Fruit fly (Drosophila melanogaster) whole organism, wandering third instar larva: ENCODE data around the gene Hipk.

ENCODE experiments used
- Abd-B ChIP-seq: fragments of >200 bp; optimal IDR thresholded peaks from 2 replicates; lab custom pipeline; 2017; ENCODE audit warnings: missing biosample characterization, missing genetic modification characterization
- CG32264 ChIP-seq: fragments of 200-800 bp; sonication (Bioruptor generic); optimal IDR thresholded peaks from 2 replicates; lab custom pipeline; 2016; ENCODE audit warnings: missing biosample characterization, missing genetic modification characterization
- CG9705 ChIP-seq: fragments of 200-800 bp; sonication (Bioruptor generic); optimal IDR thresholded peaks from 2 replicates; lab custom pipeline; 2018; ENCODE audit warnings: missing biosample characterization, mild to moderate bottlenecking, missing genetic modification characterization
- CrebA ChIP-seq: fragments of 200-800 bp; sonication (Bioruptor generic); optimal IDR thresholded peaks from 2 replicates; lab custom pipeline; 2016; ENCODE audit warnings: missing biosample characterization, mild to moderate bottlenecking, missing genetic modification characterization, borderline replicate concordance
- Dfd ChIP-seq: fragments of >200 bp; optimal IDR thresholded peaks from 2 replicates; lab custom pipeline; 2017; ENCODE audit warnings: missing biosample characterization, missing genetic modification characterization
- Dif ChIP-seq: fragments of 200-275, 200-300 bp; sonication (Bioruptor generic); optimal IDR thresholded peaks from 2 replicates; lab custom pipeline; 2018; ENCODE audit warnings: missing biosample characterization, missing genetic modification characterization; ENCODE audit not compliant: partially characterized antibody
- GATAd ChIP-seq: sonication (Bioruptor generic); optimal IDR thresholded peaks from 2 replicates; lab custom pipeline; 2016; ENCODE audit warnings: missing biosample characterization, missing genetic modification characterization
- HLH106 ChIP-seq: fragments of 200-800 bp; optimal IDR thresholded peaks from 3 replicates; lab custom pipeline; 2019; ENCODE audit warnings: missing biosample characterization, mild to moderate bottlenecking, missing genetic modification characterization, moderate library complexity
- Hnf4 ChIP-seq: fragments of 200-800 bp; sonication (Bioruptor generic); optimal IDR thresholded peaks from 2 replicates; lab custom pipeline; 2016; ENCODE audit warnings: missing biosample characterization, mild to moderate bottlenecking, missing genetic modification characterization
- Hr78 ChIP-seq: fragments of >200 bp; optimal IDR thresholded peaks from 2 replicates; lab custom pipeline; 2017; ENCODE audit warnings: missing biosample characterization, missing genetic modification characterization
- Hr83 ChIP-seq: fragments of 200-300 bp; sonication (Bioruptor generic); optimal IDR thresholded peaks from 2 replicates; lab custom pipeline; 2016; ENCODE audit warnings: missing biosample characterization, mild to moderate bottlenecking, missing genetic modification characterization, moderate library complexity; ENCODE audit not compliant: poor library complexity, severe bottlenecking
- Jra ChIP-seq: sonication (Bioruptor generic); optimal IDR thresholded peaks from 2 replicates; lab custom pipeline; 2016; ENCODE audit warnings: missing biosample characterization, missing genetic modification characterization
- Mio ChIP-seq: sonication (Bioruptor generic); optimal IDR thresholded peaks from 2 replicates; lab custom pipeline; 2016; ENCODE audit warnings: missing biosample characterization, missing genetic modification characterization
- Myc ChIP-seq: fragments of >200 bp; optimal IDR thresholded peaks from 2 replicates; lab custom pipeline; 2017
- N ChIP-seq: fragments of >200 bp; optimal IDR thresholded peaks from 2 replicates; lab custom pipeline; 2018; ENCODE audit warnings: missing biosample characterization, missing external identifiers, missing genetic modification characterization
- OdsH ChIP-seq: fragments of 200-800 bp; sonication (Bioruptor generic); optimal IDR thresholded peaks from 2 replicates; lab custom pipeline; 2016; ENCODE audit warnings: missing biosample characterization, mild to moderate bottlenecking, missing genetic modification characterization
- Rel ChIP-seq, 2 experiments: fragments of 200-800 bp; sonication (Bioruptor generic) in 1 of 2; optimal IDR thresholded peaks; 2 replicates in 1 of 2; 3 replicates in 1 of 2; lab custom pipeline; 2016 to 2019; ENCODE audit warnings: mild to moderate bottlenecking in 2 of 2, missing biosample characterization in 2 of 2, missing genetic modification characterization in 2 of 2, moderate library complexity in 1 of 2
- Sp1 ChIP-seq: fragments of 200-800 bp; sonication (Bioruptor generic); optimal IDR thresholded peaks from 3 replicates; lab custom pipeline; 2019; ENCODE audit warnings: missing biosample characterization, mild to moderate bottlenecking, missing genetic modification characterization, moderate library complexity
- Vsx2 ChIP-seq: fragments of 200-300, 225-300 bp; sonication (Bioruptor generic); optimal IDR thresholded peaks from 2 replicates; lab custom pipeline; 2018; ENCODE audit warnings: missing biosample characterization, missing genetic modification characterization; ENCODE audit not compliant: partially characterized antibody
- br ChIP-seq: fragments of 200-800 bp; sonication (Bioruptor generic); optimal IDR thresholded peaks from 2 replicates; lab custom pipeline; 2016; ENCODE audit warnings: missing biosample characterization, missing genetic modification characterization
- brk ChIP-seq: fragments of 200-800 bp; sonication (Bioruptor generic); optimal IDR thresholded peaks from 2 replicates; lab custom pipeline; 2016; ENCODE audit warnings: missing biosample characterization, mild to moderate bottlenecking, missing genetic modification characterization
- dl ChIP-seq, 2 experiments: fragments of 175-275, 200-275 bp in 1 of 2; fragments of 200-275 bp in 1 of 2; sonication (Bioruptor generic); optimal IDR thresholded peaks; lab custom pipeline; 2018; ENCODE audit warnings: mild to moderate bottlenecking in 2 of 2, missing biosample characterization in 2 of 2, missing genetic modification characterization in 2 of 2, moderate library complexity in 2 of 2; ENCODE audit not compliant: partially characterized antibody in 2 of 2, insufficient read depth in 1 of 2
- dmrt93B ChIP-seq: fragments of 200-800 bp; sonication (Bioruptor generic); optimal IDR thresholded peaks from 2 replicates; lab custom pipeline; 2018; ENCODE audit warnings: missing biosample characterization, mild to moderate bottlenecking, missing genetic modification characterization
- dsf ChIP-seq: sonication (Bioruptor generic); optimal IDR thresholded peaks from 2 replicates; lab custom pipeline; 2016; ENCODE audit warnings: missing biosample characterization, missing genetic modification characterization, borderline replicate concordance
- ey ChIP-seq: fragments of 200-800 bp; sonication (Bioruptor generic); optimal IDR thresholded peaks from 2 replicates; lab custom pipeline; 2016; ENCODE audit warnings: missing biosample characterization, missing genetic modification characterization
- foxo ChIP-seq, 2 experiments: fragments of 200-800 bp; sonication (Bioruptor generic); optimal IDR thresholded peaks; 2 replicates in 1 of 2; 3 replicates in 1 of 2; lab custom pipeline; 2016 to 2017; ENCODE audit warnings: missing biosample characterization in 2 of 2, missing genetic modification characterization in 2 of 2
- fru ChIP-seq: fragments of 200-800 bp; sonication (Bioruptor generic); optimal IDR thresholded peaks from 3 replicates; lab custom pipeline; 2016; ENCODE audit warnings: missing biosample characterization, mild to moderate bottlenecking, missing genetic modification characterization
- h ChIP-seq: fragments of 200-800 bp; sonication (Bioruptor generic); optimal IDR thresholded peaks from 3 replicates; lab custom pipeline; 2016; ENCODE audit warnings: missing biosample characterization, mild to moderate bottlenecking, missing genetic modification characterization
- jim ChIP-seq: fragments of 175-275, 200-325 bp; sonication (Bioruptor generic); optimal IDR thresholded peaks from 2 replicates; lab custom pipeline; 2016; ENCODE audit warnings: missing biosample characterization, mild to moderate bottlenecking, missing genetic modification characterization
- lola ChIP-seq: fragments of >200 bp; optimal IDR thresholded peaks from 2 replicates; lab custom pipeline; 2017; ENCODE audit warnings: missing biosample characterization, missing genetic modification characterization
- pan ChIP-seq: fragments of >200 bp; optimal IDR thresholded peaks from 2 replicates; lab custom pipeline; 2017
- psq ChIP-seq: fragments of 200-800 bp; sonication (Bioruptor generic); optimal IDR thresholded peaks from 3 replicates; lab custom pipeline; 2017; ENCODE audit warnings: missing biosample characterization, mild to moderate bottlenecking, missing genetic modification characterization, moderate library complexity
- rgr ChIP-seq: fragments of 200-800 bp; sonication (Bioruptor generic); optimal IDR thresholded peaks from 3 replicates; lab custom pipeline; 2016; ENCODE audit warnings: missing biosample characterization, mild to moderate bottlenecking, missing genetic modification characterization
- sage ChIP-seq: fragments of 200-800 bp; sonication (Bioruptor generic); optimal IDR thresholded peaks from 2 replicates; lab custom pipeline; 2016; ENCODE audit warnings: missing biosample characterization, mild to moderate bottlenecking, missing genetic modification characterization
- sv ChIP-seq: fragments of 200-800 bp; sonication (Bioruptor generic); optimal IDR thresholded peaks from 3 replicates; lab custom pipeline; 2016; ENCODE audit warnings: missing biosample characterization, missing genetic modification characterization
- tai ChIP-seq: sonication (Bioruptor generic); optimal IDR thresholded peaks from 2 replicates; lab custom pipeline; 2016; ENCODE audit warnings: missing biosample characterization, missing genetic modification characterization
- usp ChIP-seq: fragments of >200 bp; optimal IDR thresholded peaks from 2 replicates; lab custom pipeline; 2017; ENCODE audit warnings: missing biosample characterization, missing genetic modification characterization
- woc ChIP-seq: sonication (Bioruptor generic); optimal IDR thresholded peaks from 2 replicates; lab custom pipeline; 2016; ENCODE audit warnings: missing biosample characterization, mild to moderate bottlenecking, missing genetic modification characterization

The Hipk gene

dm6 chr3L:542863-543635 is at the start of gene Hipk, which contains the start of gene Cypl:
Gene Hipk, plus strand, starts transcription at chr3L:543060.
Gene Cypl, minus strand, starts transcription at chr3L:542931.
- TF ChIP-seq Hr78 (GFP tag; lab: Kevin White, UChicago) = no peak
- TF ChIP-seq psq = peak; percentile 47
- TF ChIP-seq Jra (GFP tag; lab: Kevin White, UChicago) = no peak
- no peak for TF ChIP-seq jim
- TF ChIP-seq dmrt93B (GFP tag; lab: Kevin White, UChicago) = no peak
- no peak for TF ChIP-seq N (GFP tag; lab: Kevin White, UChicago)
- TF ChIP-seq dsf = no peak
- TF ChIP-seq br = peak; percentile 47
- peak in 1 of 2 experiments; percentile 66 for TF ChIP-seq dl (GFP tag; optimal IDR thresholded peaks at IDR 0.05; lab: Kevin White, UChicago; ENCODE audit: insufficient read depth in 1 of 2, partially characterized antibody in 2 of 2)
- TF ChIP-seq Mio (GFP tag; lab: Kevin White, UChicago) = no peak
- TF ChIP-seq ey (GFP tag; lab: Kevin White, UChicago) = no peak
- no peak for TF ChIP-seq CrebA
- no peak for TF ChIP-seq Dfd (GFP tag; lab: Kevin White, UChicago)
- no peak for TF ChIP-seq CG9705 (GFP tag; lab: Kevin White, UChicago)
- peak; percentile 33 for TF ChIP-seq Rel (GFP tag; optimal IDR thresholded peaks at IDR 0.05; lab: Kevin White, UChicago)
- TF ChIP-seq Rel (tag; optimal IDR thresholded peaks at IDR 0.05; lab: Kevin White, UChicago) = peak; percentile 93
- TF ChIP-seq Dif (GFP tag; lab: Kevin White, UChicago) = peak; percentile 82
- TF ChIP-seq Myc (lab: Kevin White, UChicago) = no peak
- no peak for TF ChIP-seq woc (GFP tag; lab: Kevin White, UChicago)
- peak; percentile 59 for TF ChIP-seq Vsx2
- TF ChIP-seq brk (GFP tag; lab: Kevin White, UChicago) = peak; percentile 48
- peak; percentile 52 for TF ChIP-seq h
- TF ChIP-seq usp = no peak
- peak in 1 of 2 experiments; percentile 40 for TF ChIP-seq foxo (GFP tag; optimal IDR thresholded peaks at IDR 0.05; lab: Kevin White, UChicago)
- TF ChIP-seq GATAd = no peak
- TF ChIP-seq pan = no peak
- TF ChIP-seq HLH106 (tag; lab: Kevin White, UChicago) = peak; percentile 34
- peak; percentile 48 for TF ChIP-seq Hnf4 (GFP tag; lab: Kevin White, UChicago)
- TF ChIP-seq rgr = peak; percentile 42
- TF ChIP-seq Sp1 = peak; percentile 56
- no peak for TF ChIP-seq Abd-B (GFP tag; lab: Kevin White, UChicago)
- TF ChIP-seq Hr83 (GFP tag; lab: Kevin White, UChicago) = no peak
- peak; percentile 77 for TF ChIP-seq tai (GFP tag; lab: Kevin White, UChicago)
- TF ChIP-seq fru = peak; percentile 41
- TF ChIP-seq sv (GFP tag; lab: Kevin White, UChicago) = no peak
- no peak for TF ChIP-seq sage (GFP tag; lab: Kevin White, UChicago)
- peak; percentile 55 for TF ChIP-seq OdsH (GFP tag; lab: Kevin White, UChicago)
- TF ChIP-seq lola = peak; percentile 78
- TF ChIP-seq CG32264 (GFP tag; lab: Kevin White, UChicago) = no peak
- TF ChIP-seq, all 38 proteins: peak for 17

dm6 chr3L:500351-501015 is 42.4 kb upstream of the Hipk start, which contains the start of the genes CG34267 and CG34268:
Gene CG34267, minus strand, starts transcription at chr3L:500451.
Gene CG34268, plus strand, starts transcription at chr3L:500965.
- TF ChIP-seq jim (no peak), CG9705 (GFP tag; lab: Kevin White, UChicago) (no peak)
